Fruit fly (Drosophila melanogaster) whole organism, prepupa: ENCODE results near the gene ChT.

ENCODE experiments used
- Blimp-1 ChIP-seq: fragments of 200-800 bp; sonication (Bioruptor generic); optimal IDR thresholded peaks from 3 replicates; lab custom pipeline; 2017; ENCODE audit warnings: missing biosample characterization, missing genetic modification characterization, mild to moderate bottlenecking, moderate library complexity, missing genetic modification reagents
- CG10631 ChIP-seq: fragments of 200-800 bp; sonication (Bioruptor generic); optimal IDR thresholded peaks from 2 replicates; lab custom pipeline; 2016; ENCODE audit warnings: missing biosample characterization, missing genetic modification characterization
- CG10669 ChIP-seq: fragments of 200-800 bp; sonication (Bioruptor generic); optimal IDR thresholded peaks from 3 replicates; lab custom pipeline; 2018; ENCODE audit warnings: missing biosample characterization, mild to moderate bottlenecking, missing genetic modification characterization, moderate library complexity
- CG11294 ChIP-seq: fragments of 200-800 bp; sonication (Bioruptor generic); IDR thresholded peaks from 2 replicates; pipeline ENCODE4 v1.3.6; 2022; ENCODE audit warnings: missing biosample characterization, missing genetic modification characterization
- CG11762 ChIP-seq: fragments of 200-800 bp; sonication (Bioruptor generic); optimal IDR thresholded peaks from 3 replicates; lab custom pipeline; 2016; ENCODE audit warnings: missing biosample characterization, missing genetic modification characterization; ENCODE audit not compliant: insufficient read depth
- CG11902 ChIP-seq: fragments of 200-800 bp; sonication (Bioruptor generic); optimal IDR thresholded peaks from 3 replicates; lab custom pipeline; 2016; ENCODE audit warnings: missing biosample characterization, missing genetic modification characterization
- CG15336 ChIP-seq: fragments of 200-800 bp; sonication (Bioruptor generic); IDR thresholded peaks from 2 replicates; pipeline ENCODE4 v1.3.6; 2022; ENCODE audit warnings: missing biosample characterization, missing genetic modification characterization
- CG1621 ChIP-seq: fragments of 200-800 bp; sonication (Bioruptor generic); optimal IDR thresholded peaks from 3 replicates; lab custom pipeline; 2018; ENCODE audit warnings: missing biosample characterization, mild to moderate bottlenecking, missing genetic modification characterization
- CG16779 ChIP-seq: fragments of 200-800 bp; sonication (Bioruptor generic); optimal IDR thresholded peaks from 3 replicates; lab custom pipeline; 2017; ENCODE audit warnings: missing biosample characterization, mild to moderate bottlenecking, missing genetic modification characterization
- CG31627 ChIP-seq: fragments of 200-800 bp; sonication (Bioruptor generic); optimal IDR thresholded peaks from 3 replicates; lab custom pipeline; 2016; ENCODE audit warnings: missing biosample characterization, missing genetic modification characterization
- CG32006 ChIP-seq: fragments of 200-800 bp; sonication (Bioruptor generic); optimal IDR thresholded peaks from 3 replicates; lab custom pipeline; 2017; ENCODE audit warnings: missing biosample characterization, mild to moderate bottlenecking, missing genetic modification characterization
- CG34406 ChIP-seq: fragments of 200-800 bp; sonication (Bioruptor generic); optimal IDR thresholded peaks from 3 replicates; lab custom pipeline; 2016; ENCODE audit warnings: missing biosample characterization, missing genetic modification characterization
- CG4318 ChIP-seq: fragments of 200-800 bp; sonication (Bioruptor generic); optimal IDR thresholded peaks from 3 replicates; lab custom pipeline; 2017; ENCODE audit warnings: missing biosample characterization, mild to moderate bottlenecking, missing genetic modification characterization
- CG6163 ChIP-seq: fragments of 200-800 bp; sonication (Bioruptor generic); IDR thresholded peaks from 3 replicates; pipeline ENCODE4 v1.3.6; 2022; ENCODE audit warnings: missing biosample characterization, missing genetic modification characterization
- CG6276 ChIP-seq: fragments of 200-800 bp; sonication (Bioruptor generic); optimal IDR thresholded peaks from 2 replicates; lab custom pipeline; 2017; ENCODE audit warnings: missing biosample characterization, mild to moderate bottlenecking, missing genetic modification characterization
- CG6792 ChIP-seq: fragments of 200-800 bp; sonication (Bioruptor generic); optimal IDR thresholded peaks from 3 replicates; lab custom pipeline; 2016; ENCODE audit warnings: missing biosample characterization, missing genetic modification characterization
- CG6808 ChIP-seq: fragments of 200-800 bp; sonication (Bioruptor generic); optimal IDR thresholded peaks from 3 replicates; lab custom pipeline; 2017; ENCODE audit warnings: missing biosample characterization, missing genetic modification characterization, mild to moderate bottlenecking, moderate library complexity, missing genetic modification reagents
- CG6854 ChIP-seq: fragments of 200-800 bp; sonication (Bioruptor generic); optimal IDR thresholded peaks from 2 replicates; lab custom pipeline; 2017; ENCODE audit warnings: missing biosample characterization, mild to moderate bottlenecking, missing genetic modification characterization
- CG7368 ChIP-seq: fragments of 200-800 bp; sonication (Bioruptor generic); optimal IDR thresholded peaks from 3 replicates; lab custom pipeline; 2016; ENCODE audit warnings: missing biosample characterization, missing genetic modification characterization
- CG8119 ChIP-seq: fragments of 200-800 bp; sonication (Bioruptor generic); IDR thresholded peaks from 3 replicates; pipeline ENCODE4 v1.3.6; 2022; ENCODE audit warnings: missing biosample characterization, missing genetic modification characterization
- CG8319 ChIP-seq: fragments of 200-800 bp; sonication (Bioruptor generic); optimal IDR thresholded peaks from 3 replicates; lab custom pipeline; 2016; ENCODE audit warnings: missing biosample characterization, missing genetic modification characterization
- CG9139 ChIP-seq: fragments of 200-800 bp; sonication (Bioruptor generic); optimal IDR thresholded peaks from 3 replicates; lab custom pipeline; 2017; ENCODE audit warnings: missing biosample characterization, mild to moderate bottlenecking, missing genetic modification characterization
- Eip75B ChIP-seq: fragments of 200-800 bp; sonication (Bioruptor generic); optimal IDR thresholded peaks from 3 replicates; lab custom pipeline; 2016; ENCODE audit warnings: missing biosample characterization, missing genetic modification characterization
- Eip93F ChIP-seq: fragments of 200-800 bp; sonication (Bioruptor generic); optimal IDR thresholded peaks from 2 replicates; lab custom pipeline; 2016; ENCODE audit warnings: missing biosample characterization, mild to moderate bottlenecking, missing genetic modification characterization
- Ets21C ChIP-seq: fragments of 200-800 bp; sonication (Bioruptor generic); optimal IDR thresholded peaks from 3 replicates; lab custom pipeline; 2016; ENCODE audit warnings: missing biosample characterization, missing genetic modification characterization
- Gug ChIP-seq: fragments of 200-800 bp; sonication (Bioruptor generic); IDR thresholded peaks from 2 replicates; pipeline ENCODE4 v1.3.6; 2022; ENCODE audit warnings: missing biosample characterization, missing genetic modification characterization
- Hr38 ChIP-seq: sonication (Bioruptor generic); optimal IDR thresholded peaks from 2 replicates; lab custom pipeline; 2016; ENCODE audit warnings: missing biosample characterization, missing genetic modification characterization
- Hr39 ChIP-seq: fragments of 200-800 bp; sonication (Bioruptor generic); optimal IDR thresholded peaks from 2 replicates; lab custom pipeline; 2016; ENCODE audit warnings: missing biosample characterization, missing genetic modification characterization
- Hr4 ChIP-seq: fragments of 200-800 bp; sonication (Bioruptor generic); optimal IDR thresholded peaks from 3 replicates; lab custom pipeline; 2016; ENCODE audit warnings: missing biosample characterization, missing genetic modification characterization
- Lpt ChIP-seq: fragments of 200-800 bp; sonication (Bioruptor generic); optimal IDR thresholded peaks from 3 replicates; lab custom pipeline; 2016; ENCODE audit warnings: missing biosample characterization, missing genetic modification characterization
- OdsH ChIP-seq: fragments of 200-800 bp; sonication (Bioruptor generic); optimal IDR thresholded peaks from 3 replicates; lab custom pipeline; 2016; ENCODE audit warnings: missing biosample characterization, missing genetic modification characterization
- Smox ChIP-seq: fragments of 200-800 bp; sonication (Bioruptor generic); optimal IDR thresholded peaks from 3 replicates; lab custom pipeline; 2016; ENCODE audit warnings: missing biosample characterization, missing genetic modification characterization
- Sox102F ChIP-seq: fragments of 200-800 bp; sonication (Bioruptor generic); optimal IDR thresholded peaks from 2 replicates; lab custom pipeline; 2016; ENCODE audit warnings: missing biosample characterization, mild to moderate bottlenecking, missing genetic modification characterization
- Sox14 ChIP-seq: fragments of 200-800 bp; sonication (Bioruptor generic); optimal IDR thresholded peaks from 3 replicates; lab custom pipeline; 2016; ENCODE audit warnings: missing biosample characterization, missing genetic modification characterization
- achi ChIP-seq: fragments of 200-800 bp; sonication (Bioruptor generic); optimal IDR thresholded peaks from 3 replicates; lab custom pipeline; 2016; ENCODE audit warnings: missing biosample characterization, missing genetic modification characterization
- acj6 ChIP-seq: fragments of 200-800 bp; sonication (Bioruptor generic); optimal IDR thresholded peaks from 3 replicates; lab custom pipeline; 2016; ENCODE audit warnings: missing biosample characterization, missing genetic modification characterization
- cyc ChIP-seq: fragments of 200-800 bp; sonication (Bioruptor generic); optimal IDR thresholded peaks from 3 replicates; lab custom pipeline; 2016; ENCODE audit warnings: missing biosample characterization, missing genetic modification characterization
- dac ChIP-seq: fragments of 200-800 bp; sonication (Bioruptor generic); optimal IDR thresholded peaks from 2 replicates; lab custom pipeline; 2017; ENCODE audit warnings: missing biosample characterization, mild to moderate bottlenecking, missing genetic modification characterization
- dsx ChIP-seq: fragments of 200-800 bp; optimal IDR thresholded peaks from 3 replicates; lab custom pipeline; 2019; ENCODE audit warnings: missing biosample characterization, mild to moderate bottlenecking, missing genetic modification characterization, moderate library complexity; ENCODE audit not compliant: poor library complexity, severe bottlenecking
- eg ChIP-seq: fragments of 200-800 bp; sonication (Bioruptor generic); IDR thresholded peaks from 3 replicates; pipeline ENCODE4 v1.3.6; 2022; ENCODE audit warnings: missing biosample characterization, missing genetic modification characterization
- fd59A ChIP-seq: fragments of 200-800 bp; sonication (Bioruptor generic); optimal IDR thresholded peaks from 2 replicates; lab custom pipeline; 2017; ENCODE audit warnings: missing biosample characterization, mild to moderate bottlenecking, missing genetic modification characterization, missing genetic modification reagents
- fd85E ChIP-seq: fragments of 200-800 bp; sonication (Bioruptor generic); optimal IDR thresholded peaks from 3 replicates; lab custom pipeline; 2016; ENCODE audit warnings: missing biosample characterization, missing genetic modification characterization
- fkh ChIP-seq: fragments of 200-800 bp; sonication (Bioruptor generic); optimal IDR thresholded peaks from 3 replicates; lab custom pipeline; 2017; ENCODE audit warnings: missing biosample characterization, mild to moderate bottlenecking, missing genetic modification characterization, moderate library complexity
- lz ChIP-seq: fragments of 200-800 bp; sonication (Bioruptor generic); optimal IDR thresholded peaks from 3 replicates; lab custom pipeline; 2016; ENCODE audit warnings: missing biosample characterization, missing genetic modification characterization
- pdm3 ChIP-seq: fragments of 200-800 bp; sonication (Bioruptor generic); optimal IDR thresholded peaks from 3 replicates; lab custom pipeline; 2016; ENCODE audit warnings: missing biosample characterization, missing genetic modification characterization
- salr ChIP-seq, 2 experiments: fragments of 200-800 bp; sonication (Bioruptor generic); optimal IDR thresholded peaks; 3 replicates each; lab custom pipeline; 2016 to 2018; ENCODE audit warnings: missing biosample characterization in 2 of 2, missing genetic modification characterization in 2 of 2, mild to moderate bottlenecking in 1 of 2
- spab ChIP-seq: fragments of 200-800 bp; sonication (Bioruptor generic); optimal IDR thresholded peaks from 2 replicates; lab custom pipeline; 2017; ENCODE audit warnings: missing biosample characterization, mild to moderate bottlenecking, missing genetic modification characterization, missing genetic modification reagents
- ss ChIP-seq, 2 experiments: fragments of 200-800 bp; sonication (Bioruptor generic); optimal IDR thresholded peaks; 2 replicates in 1 of 2; 3 replicates in 1 of 2; lab custom pipeline; 2017 to 2018; ENCODE audit warnings: mild to moderate bottlenecking in 2 of 2, missing biosample characterization in 2 of 2, missing genetic modification characterization in 2 of 2, moderate library complexity in 1 of 2
- svp ChIP-seq: fragments of 200-800 bp; sonication (Bioruptor generic); peaks from one replicate; lab custom pipeline; 2016; ENCODE audit warnings: missing biosample characterization, missing genetic modification characterization
- topi ChIP-seq: fragments of 200-800 bp; sonication (Bioruptor generic); optimal IDR thresholded peaks from 3 replicates; lab custom pipeline; 2016; ENCODE audit warnings: missing biosample characterization, missing genetic modification characterization
- vri ChIP-seq: fragments of 200-800 bp; sonication (Bioruptor generic); optimal IDR thresholded peaks from 3 replicates; lab custom pipeline; 2016; ENCODE audit warnings: missing biosample characterization, mild to moderate bottlenecking, missing genetic modification characterization

Gene ChT

dm6 chr3R:18658945-18659642 is 21.3 kb upstream of the ChT start, which contains the start of the genes CG31224 and CstF64:
CG31224 (minus strand) TSS chr3R:18659309.
CstF64 (plus strand) TSS chr3R:18659618.
- TF ChIP-seq cyc (GFP tag; lab: Kevin White, UChicago) (peak; percentile 88), OdsH (GFP tag; lab: Kevin White, UChicago) (peak; percentile 82), CG6276 (GFP tag; lab: Kevin White, UChicago) (no peak), Gug (peak; percentile 67), svp (GFP tag; lab: Kevin White, UChicago) (peak; percentile 87), pdm3 (GFP tag; lab: Kevin White, UChicago) (peak; percentile 90), CG6792 (GFP tag; lab: Kevin White, UChicago) (peak; percentile 75), CG15336 (peak; percentile 59), CG10669 (GFP tag; lab: Kevin White, UChicago) (no peak), CG8119 (peak; percentile 77), CG4318 (no peak), CG32006 (GFP tag; lab: Kevin White, UChicago) (peak; percentile 77), Sox14 (GFP tag; lab: Kevin White, UChicago) (peak; percentile 86), Eip93F (GFP tag; lab: Kevin White, UChicago) (peak; percentile 5), eg (GFP tag; lab: Robert Waterston, UW) (peak; percentile 76), CG8319 (GFP tag; lab: Kevin White, UChicago) (peak; percentile 76), vri (GFP tag; lab: Kevin White, UChicago) (peak; percentile 89), Eip75B (GFP tag; lab: Kevin White, UChicago) (peak; percentile 78), ss (GFP tag; optimal IDR thresholded peaks at IDR 0.05; lab: Kevin White, UChicago) (peak in 1 of 2 experiments; percentile 65), Sox102F (no peak), dsx (peak; percentile 49), fd59A (GFP tag; lab: Kevin White, UChicago) (peak; percentile 54), CG7368 (GFP tag; lab: Kevin White, UChicago) (peak; percentile 66), dac (GFP tag; lab: Kevin White, UChicago) (peak; percentile 45), lz (GFP tag; lab: Kevin White, UChicago) (peak; percentile 86), salr (GFP tag; optimal IDR thresholded peaks at IDR 0.05; lab: Kevin White, UChicago) (peak in 1 of 2 experiments; percentile 44), CG31627 (GFP tag; lab: Kevin White, UChicago) (peak; percentile 89), Lpt (GFP tag; lab: Kevin White, UChicago) (peak; percentile 55), CG16779 (tag; lab: Kevin White, UChicago) (no peak), CG6808 (GFP tag; lab: Kevin White, UChicago) (no peak), CG11294 (GFP tag; lab: Robert Waterston, UW) (peak; percentile 68; the same call in 1 of the 2 replicates), CG6163 (GFP tag; lab: Robert Waterston, UW) (peak; percentile 75), Blimp-1 (no peak), CG11762 (GFP tag; lab: Kevin White, UChicago) (peak; percentile 37), acj6 (GFP tag; lab: Kevin White, UChicago) (peak; percentile 80), achi (GFP tag; lab: Kevin White, UChicago) (peak; percentile 76), CG11902 (GFP tag; lab: Kevin White, UChicago) (peak; percentile 70), Hr38 (no peak), CG34406 (GFP tag; lab: Kevin White, UChicago) (peak; percentile 69), fkh (GFP tag; lab: Kevin White, UChicago) (no peak), Hr4 (GFP tag; lab: Kevin White, UChicago) (peak; percentile 84), topi (GFP tag; lab: Kevin White, UChicago) (peak; percentile 83), Ets21C (GFP tag; lab: Kevin White, UChicago) (peak; percentile 73), CG10631 (GFP tag; lab: Kevin White, UChicago) (peak; percentile 85), spab (no peak), Smox (GFP tag; lab: Kevin White, UChicago) (no peak), Hr39 (GFP tag; lab: Kevin White, UChicago) (peak; percentile 89), CG6854 (GFP tag; lab: Kevin White, UChicago) (peak; percentile 15), CG1621 (peak; percentile 66), CG9139 (GFP tag; lab: Kevin White, UChicago) (no peak), fd85E (GFP tag; lab: Kevin White, UChicago) (peak; percentile 40)
